Worm (Caenorhabditis elegans) whole organism, L3 larva: Measurements from ENCODE around the gene ivd-1.

Experiments used
- R02D3.7 ChIP-seq: fragments of 150-350 bp; optimal IDR thresholded peaks from 2 replicates; lab custom pipeline; 2014; ENCODE audit warnings: missing biosample characterization, missing genetic modification characterization
- daf-12 ChIP-seq: fragments of 150-350 bp; optimal IDR thresholded peaks from 2 replicates; lab custom pipeline; 2014; ENCODE audit warnings: missing biosample characterization, missing genetic modification reagents, missing genetic modification characterization
- elt-1 ChIP-seq: fragments of 150-350 bp; optimal IDR thresholded peaks from 2 replicates; lab custom pipeline; 2014; ENCODE audit warnings: missing biosample characterization, missing genetic modification characterization
- jun-1 ChIP-seq: fragments of 150-350 bp; optimal IDR thresholded peaks from 2 replicates; lab custom pipeline; 2014; ENCODE audit warnings: missing biosample characterization, missing genetic modification reagents, missing genetic modification characterization
- lin-39 ChIP-seq: fragments of 150-350 bp; optimal IDR thresholded peaks from 2 replicates; lab custom pipeline; 2018; ENCODE audit warnings: missing biosample characterization, missing genetic modification reagents, missing genetic modification characterization
- mdl-1 ChIP-seq: fragments of 150-350 bp; optimal IDR thresholded peaks from 2 replicates; lab custom pipeline; 2014; ENCODE audit warnings: missing biosample characterization, missing genetic modification characterization
- nhr-237 ChIP-seq: fragments of 150-350 bp; optimal IDR thresholded peaks from 2 replicates; lab custom pipeline; 2014; ENCODE audit warnings: missing biosample characterization, missing genetic modification characterization
- nhr-25 ChIP-seq: sonication (generic microtip); optimal IDR thresholded peaks from 2 replicates; lab custom pipeline; 2017; ENCODE audit warnings: missing biosample characterization, missing genetic modification characterization
- nhr-77 ChIP-seq: fragments of 150-350 bp; optimal IDR thresholded peaks from 2 replicates; lab custom pipeline; 2014; ENCODE audit warnings: missing biosample characterization, missing genetic modification characterization
- pqm-1 ChIP-seq: fragments of 150-350 bp; optimal IDR thresholded peaks from 2 replicates; lab custom pipeline; 2017; ENCODE audit warnings: missing biosample characterization, missing genetic modification characterization, inconsistent platforms
- skn-1 ChIP-seq: fragments of 150-350 bp; optimal IDR thresholded peaks from 2 replicates; lab custom pipeline; 2014; ENCODE audit warnings: missing biosample characterization, missing genetic modification characterization
- ztf-11 ChIP-seq: fragments of 150-350 bp; optimal IDR thresholded peaks from 2 replicates; lab custom pipeline; 2014; ENCODE audit warnings: missing biosample characterization, missing genetic modification characterization

- TF ChIP-seq skn-1 (tag; lab: Kevin White, UChicago) = no peak
- TF ChIP-seq R02D3.7 (tag; lab: Kevin White, UChicago) = no peak
- no peak for TF ChIP-seq ztf-11 (tag; lab: Kevin White, UChicago)
- no peak for TF ChIP-seq jun-1 (tag; lab: Kevin White, UChicago)
- no peak for TF ChIP-seq nhr-77 (tag; lab: Kevin White, UChicago)
- TF ChIP-seq nhr-237 (tag; lab: Kevin White, UChicago) = no peak
- no peak for TF ChIP-seq pqm-1 (tag; lab: Kevin White, UChicago)
- TF ChIP-seq mdl-1 = no peak
- no peak for TF ChIP-seq nhr-25
- TF ChIP-seq daf-12 = no peak
- no peak for TF ChIP-seq lin-39 (tag; lab: Kevin White, UChicago)
- no peak for TF ChIP-seq elt-1 (tag; lab: Kevin White, UChicago)
Observed at ce11 chrIV:5054297-5054696, 34.4 kb downstream of the ivd-1 start.
